Worm (Caenorhabditis elegans) whole organism, L4 larva: ENCODE results near the gene fbxa-32.

ENCODE experiments used
- D1046.2 ChIP-seq: fragments of 200-800 bp; sonication (Bioruptor generic); IDR thresholded peaks from 2 replicates; pipeline ENCODE4 v1.3.6; 2022; ENCODE audit warnings: missing genetic modification characterization, missing compliant biosample characterization
- F26F4.8 ChIP-seq: fragments of 200-800 bp; sonication (Bioruptor generic); conservative IDR thresholded peaks from 2 replicates; pipeline ENCODE4 v1.3.6; 2022; ENCODE audit warnings: missing genetic modification characterization, missing compliant biosample characterization
- F37D6.2 ChIP-seq: sonication (generic microtip); optimal IDR thresholded peaks from 2 replicates; lab custom pipeline; 2016; ENCODE audit warnings: mild to moderate bottlenecking, missing genetic modification characterization, missing compliant biosample characterization
- F44E2.7 ChIP-seq: fragments of 200-800 bp; sonication (Bioruptor generic); IDR thresholded peaks from 2 replicates; pipeline ENCODE4 v2.1.2; 2022; ENCODE audit warnings: missing genetic modification characterization, missing compliant biosample characterization
- ZK337.2 ChIP-seq: fragments of 200-800 bp; sonication (Bioruptor generic); IDR thresholded peaks from 2 replicates; pipeline ENCODE4 v1.3.6; 2022; ENCODE audit warnings: missing genetic modification reagents, missing genetic modification characterization, missing compliant biosample characterization
- ZK546.5 ChIP-seq, 2 experiments: sonication (generic microtip); optimal IDR thresholded peaks; 2 replicates each; lab custom pipeline; 2017; ENCODE audit warnings: missing biosample characterization in 2 of 2, missing genetic modification characterization in 2 of 2
- aha-1 ChIP-seq: fragments of 150-350 bp; peaks from one replicate; lab custom pipeline; 2014; ENCODE audit warnings: missing biosample characterization, missing genetic modification characterization
- ama-1 ChIP-seq: fragments of 150-350 bp; optimal IDR thresholded peaks from 2 replicates; lab custom pipeline; 2014; ENCODE audit warnings: inconsistent platforms, mixed read lengths
- attf-4 ChIP-seq: sonication (generic microtip); optimal IDR thresholded peaks from 3 replicates; lab custom pipeline; 2017; ENCODE audit warnings: missing biosample characterization, missing genetic modification characterization
- ceh-82 ChIP-seq: sonication (generic microtip); optimal IDR thresholded peaks from 2 replicates; lab custom pipeline; 2017; ENCODE audit warnings: missing biosample characterization, missing genetic modification characterization
- daf-16 ChIP-seq, 3 experiments: sonication (generic microtip); optimal IDR thresholded peaks; 2 replicates each; lab custom pipeline; 2016 to 2017; ENCODE audit warnings: missing genetic modification characterization in 3 of 3, missing genetic modification reagents in 3 of 3, mild to moderate bottlenecking in 2 of 3, missing compliant biosample characterization in 2 of 3, missing biosample characterization in 1 of 3, moderate library complexity in 1 of 3
- daf-19 ChIP-seq: fragments of 200-800 bp; sonication (Bioruptor generic); conservative IDR thresholded peaks from 2 replicates; pipeline ENCODE4 v1.3.6; 2022; ENCODE audit warnings: missing genetic modification characterization, missing compliant biosample characterization
- dmd-6 ChIP-seq: fragments of 200-800 bp; sonication (Bioruptor generic); IDR thresholded peaks from 2 replicates; pipeline ENCODE4 v1.3.6; 2022; ENCODE audit warnings: missing genetic modification reagents, missing genetic modification characterization, missing compliant biosample characterization
- duxl-1 ChIP-seq: sonication (generic microtip); optimal IDR thresholded peaks from 2 replicates; lab custom pipeline; 2016; ENCODE audit warnings: mild to moderate bottlenecking, missing genetic modification characterization, moderate library complexity, missing compliant biosample characterization; ENCODE audit not compliant: poor library complexity
- dve-1 ChIP-seq: sonication (generic microtip); optimal IDR thresholded peaks from 2 replicates; lab custom pipeline; 2017; ENCODE audit warnings: antibody characterized with exemption, mild to moderate bottlenecking, missing genetic modification characterization, missing compliant biosample characterization; ENCODE audit not compliant: insufficient read depth
- egl-27 ChIP-seq: sonication (generic microtip); optimal IDR thresholded peaks from 3 replicates; lab custom pipeline; 2017; ENCODE audit warnings: missing biosample characterization, missing genetic modification reagents, missing genetic modification characterization
- hlh-11 ChIP-seq: fragments of 200-800 bp; sonication (Bioruptor generic); optimal IDR thresholded peaks from 2 replicates; lab custom pipeline; 2018; ENCODE audit warnings: mild to moderate bottlenecking, missing genetic modification characterization, missing compliant biosample characterization
- lin-38 ChIP-seq: fragments of 200-800 bp; sonication (Bioruptor generic); IDR thresholded peaks from 2 replicates; pipeline ENCODE4 v1.3.6; 2022; ENCODE audit warnings: missing genetic modification reagents, missing genetic modification characterization, missing compliant biosample characterization
- lin-39 ChIP-seq: fragments of 150-350 bp; optimal IDR thresholded peaks from 2 replicates; lab custom pipeline; 2014; ENCODE audit warnings: missing biosample characterization, missing genetic modification reagents, missing genetic modification characterization
- madf-5 ChIP-seq, 2 experiments: fragments of 200-800 bp; sonication (Bioruptor generic); IDR thresholded peaks; 2 replicates each; pipeline ENCODE4 v1.3.6; 2022; ENCODE audit warnings: missing compliant biosample characterization in 2 of 2, missing genetic modification characterization in 2 of 2
- madf-9 ChIP-seq: fragments of 200-800 bp; sonication (Bioruptor generic); conservative IDR thresholded peaks from 2 replicates; pipeline ENCODE4 v1.3.6; 2022; ENCODE audit warnings: missing genetic modification reagents, missing genetic modification characterization, missing compliant biosample characterization
- mdl-1 ChIP-seq, 2 experiments: fragments of 150-350 bp in 1 of 2; sonication (generic microtip) in 1 of 2; optimal IDR thresholded peaks; 2 replicates each; lab custom pipeline; 2014 to 2017; ENCODE audit warnings: missing biosample characterization in 2 of 2, missing genetic modification characterization in 2 of 2
- nhr-102 ChIP-seq: sonication (generic microtip); optimal IDR thresholded peaks from 2 replicates; lab custom pipeline; 2016; ENCODE audit warnings: mild to moderate bottlenecking, missing genetic modification characterization, moderate library complexity, missing compliant biosample characterization
- nhr-25 ChIP-seq: sonication (generic microtip); optimal IDR thresholded peaks from 2 replicates; lab custom pipeline; 2017; ENCODE audit warnings: missing genetic modification characterization, mild to moderate bottlenecking, missing compliant biosample characterization, antibody characterized with exemption, moderate library complexity, borderline replicate concordance; ENCODE audit not compliant: insufficient read depth
- nhr-28 ChIP-seq: fragments of 150-350 bp; optimal IDR thresholded peaks from 2 replicates; lab custom pipeline; 2014; ENCODE audit warnings: missing biosample characterization, missing genetic modification characterization
- nhr-77 ChIP-seq: fragments of 150-350 bp; optimal IDR thresholded peaks from 2 replicates; lab custom pipeline; 2014; ENCODE audit warnings: missing biosample characterization, missing genetic modification characterization
- pqm-1 ChIP-seq: sonication (generic microtip); optimal IDR thresholded peaks from 2 replicates; lab custom pipeline; 2017; ENCODE audit warnings: missing biosample characterization, missing genetic modification characterization
- saeg-2 ChIP-seq: fragments of 200-800 bp; sonication (Bioruptor generic); IDR thresholded peaks from 2 replicates; pipeline ENCODE4 v1.3.6; 2022; ENCODE audit warnings: missing genetic modification reagents, missing genetic modification characterization, missing compliant biosample characterization
- sdz-12 ChIP-seq: fragments of 200-800 bp; sonication (Bioruptor generic); optimal IDR thresholded peaks from 2 replicates; lab custom pipeline; 2018; ENCODE audit warnings: mild to moderate bottlenecking, missing genetic modification characterization, missing compliant biosample characterization
- spr-1 ChIP-seq: sonication (generic microtip); optimal IDR thresholded peaks from 2 replicates; lab custom pipeline; 2016; ENCODE audit warnings: mild to moderate bottlenecking, missing genetic modification characterization, missing compliant biosample characterization
- tag-97 ChIP-seq: fragments of 200-800 bp; sonication (Bioruptor generic); IDR thresholded peaks from 2 replicates; pipeline ENCODE4 v1.3.6; 2022; ENCODE audit warnings: missing genetic modification characterization, missing compliant biosample characterization
- unc-39 ChIP-seq: sonication (generic microtip); optimal IDR thresholded peaks from 2 replicates; lab custom pipeline; 2017; ENCODE audit warnings: missing biosample characterization, missing genetic modification characterization
- unc-62 ChIP-seq, 3 experiments: fragments of 150-350 bp in 1 of 3; sonication (generic microtip); optimal IDR thresholded peaks in 2 of 3; peaks in 1 of 3; 1 replicate in 1 of 3; 2 replicates in 2 of 3; lab custom pipeline; 2014 to 2017; ENCODE audit warnings: missing biosample characterization in 3 of 3, missing genetic modification characterization in 3 of 3, missing genetic modification reagents in 3 of 3, missing genotype in 1 of 3
- zip-2 ChIP-seq: fragments of 150-350 bp; optimal IDR thresholded peaks from 2 replicates; lab custom pipeline; 2014; ENCODE audit warnings: missing biosample characterization, missing genetic modification characterization
- ztf-7 ChIP-seq: fragments of 150-350 bp; optimal IDR thresholded peaks from 2 replicates; lab custom pipeline; 2014; ENCODE audit warnings: missing biosample characterization, missing genetic modification characterization

fbxa-32 gene

DNA sequence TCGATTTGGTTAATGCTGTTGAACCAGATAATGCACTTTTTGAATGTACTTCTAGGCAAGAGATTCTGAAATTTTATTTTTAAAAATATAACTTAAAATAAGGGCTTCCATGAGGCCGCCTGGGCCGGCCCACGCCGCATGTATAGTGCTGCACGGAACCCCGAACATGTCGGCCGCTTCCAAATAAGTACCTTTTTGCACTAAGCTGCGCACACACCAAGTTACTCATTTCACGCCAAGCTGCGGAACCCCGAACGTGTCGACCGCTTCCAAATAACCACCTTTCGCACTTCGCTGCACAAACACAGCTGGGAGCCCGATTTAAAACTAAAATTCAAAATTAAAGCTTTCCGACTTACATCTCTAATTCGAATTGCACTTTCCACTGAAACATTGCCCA lies 42.3 kb upstream of the fbxa-32 start:
- no peak for TF ChIP-seq egl-27 (tag; lab: Kevin White, UChicago)
- TF ChIP-seq tag-97, result no peak
- TF ChIP-seq spr-1 (tag; lab: Kevin White, UChicago), result no peak
- TF ChIP-seq nhr-77 (tag; lab: Kevin White, UChicago), result no peak
- no peak for TF ChIP-seq ama-1 (lab: Kevin White, UChicago)
- TF ChIP-seq lin-38, result no peak
- TF ChIP-seq unc-39 (tag; lab: Kevin White, UChicago), result no peak
- TF ChIP-seq ceh-82 (tag; lab: Kevin White, UChicago), result no peak
- no peak for TF ChIP-seq F44E2.7 (GFP tag; lab: Robert Waterston, UW)
- no peak for TF ChIP-seq duxl-1 (tag; lab: Kevin White, UChicago)
- no peak for TF ChIP-seq F37D6.2 (tag; lab: Kevin White, UChicago)
- TF ChIP-seq, all 104 proteins: peak for 0

DNA sequence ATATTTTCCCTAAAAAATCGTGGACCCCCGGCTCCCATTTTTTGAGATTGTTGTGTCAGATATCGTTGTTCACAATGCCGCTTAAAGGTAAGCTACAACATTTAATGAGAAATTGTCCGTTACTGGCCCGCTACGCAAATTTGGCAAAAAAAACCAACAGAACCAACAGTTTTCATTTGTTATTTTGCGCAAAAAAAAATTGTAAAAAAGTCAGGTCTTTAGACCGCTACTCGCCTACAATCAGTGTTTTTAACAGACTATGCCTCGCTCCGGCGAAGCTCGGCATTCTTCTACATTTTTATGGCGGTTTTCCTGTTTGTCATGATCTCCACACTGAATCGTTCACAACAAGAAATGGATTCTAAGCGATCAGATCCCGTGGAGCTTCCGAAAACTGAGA lies 39.8 kb upstream of the fbxa-32 start, which contains the start of gene Y82E9BL.12:
Y82E9BL.12 (plus strand) TSS at position 301 of the 400 bp plus-strand sequence.
- TF ChIP-seq mdl-1 (tag; optimal IDR thresholded peaks at IDR 0.05; lab: Kevin White, UChicago) (no peak), pqm-1 (tag; lab: Kevin White, UChicago) (no peak)

DNA sequence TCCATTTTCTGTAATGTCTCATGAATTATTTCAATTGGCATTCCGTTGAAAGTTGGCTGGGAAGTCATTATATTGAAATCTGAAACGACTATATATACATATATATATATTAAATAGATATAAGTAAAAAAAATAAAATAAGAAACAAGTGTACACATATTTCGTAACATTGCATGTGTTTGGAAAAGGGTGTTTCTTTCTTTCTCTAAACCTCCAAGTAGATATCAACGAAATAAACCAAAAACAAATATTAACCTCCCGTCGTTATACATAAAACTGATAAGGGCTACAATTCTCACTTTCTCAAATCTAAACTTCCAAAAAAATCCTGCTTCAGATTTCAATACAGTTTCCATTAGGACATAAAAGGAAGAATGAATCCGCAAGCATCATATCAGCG lies 39.2 kb upstream of the fbxa-32 start, which contains the start of gene fbxa-79:
fbxa-79 (minus strand) TSS at position 86 of the 400 bp plus-strand sequence.
- TF ChIP-seq unc-62 (GFP tag; optimal IDR thresholded peaks at IDR 0.05 in 1 of 2; lab: Kevin White, UChicago) (peak in 1 of 2 experiments; percentile 25), unc-62 (tag; optimal IDR thresholded peaks at IDR 0.05; lab: Kevin White, UChicago) (no peak), nhr-28 (tag; lab: Kevin White, UChicago) (peak; percentile 78), ztf-7 (tag; lab: Kevin White, UChicago) (peak; percentile 66), saeg-2 (no peak), aha-1 (tag; lab: Kevin White, UChicago) (peak; percentile 1), ceh-82 (tag; lab: Kevin White, UChicago) (no peak), ZK546.5 (tag; optimal IDR thresholded peaks at IDR 0.05; lab: Kevin White, UChicago) (no peak), daf-16 (GFP tag; optimal IDR thresholded peaks at IDR 0.05; lab: Kevin White, UChicago) (no peak), daf-16 (tag; optimal IDR thresholded peaks at IDR 0.05; lab: Kevin White, UChicago) (peak; percentile 71), dmd-6 (peak; percentile 22; the same call in 1 of the 2 replicates), hlh-11 (tag; lab: Kevin White, UChicago) (peak; percentile 31), madf-9 (GFP tag; lab: Robert Waterston, UW) (no peak), zip-2 (tag; lab: Kevin White, UChicago) (peak; percentile 91), dve-1 (tag; lab: Kevin White, UChicago) (peak; percentile 38), pqm-1 (tag; lab: Kevin White, UChicago) (peak; percentile 86), nhr-102 (tag; lab: Kevin White, UChicago) (no peak)

DNA sequence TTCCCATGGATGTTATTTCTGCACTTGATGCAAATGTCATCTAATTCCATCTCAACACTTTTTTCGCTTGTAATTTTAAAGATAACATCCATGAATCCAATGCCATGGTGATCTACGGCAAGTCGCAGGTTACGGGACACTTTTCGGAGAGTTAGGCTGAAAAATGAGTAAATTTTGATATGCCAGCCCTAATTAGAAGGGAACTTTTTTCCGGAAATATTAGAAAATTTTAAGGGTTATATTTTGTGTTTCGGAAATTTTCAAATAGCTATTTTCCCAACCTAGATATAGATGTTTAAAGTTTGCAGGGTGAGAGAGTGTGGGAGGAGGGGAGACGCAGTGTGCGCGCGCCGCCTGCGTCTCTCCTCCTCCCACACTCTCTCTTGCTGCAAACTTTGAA lies 38.3 kb upstream of the fbxa-32 start:
- TF ChIP-seq aha-1 (tag; lab: Kevin White, UChicago) (peak; percentile 23), unc-62 (GFP tag; optimal IDR thresholded peaks at IDR 0.05 in 1 of 2; lab: Kevin White, UChicago) (peak in 1 of 2 experiments; percentile 77), unc-62 (tag; optimal IDR thresholded peaks at IDR 0.05; lab: Kevin White, UChicago) (no peak), madf-5 (GFP tag; IDR thresholded peaks at IDR 0.05; lab: Robert Waterston, UW) (no peak)

DNA sequence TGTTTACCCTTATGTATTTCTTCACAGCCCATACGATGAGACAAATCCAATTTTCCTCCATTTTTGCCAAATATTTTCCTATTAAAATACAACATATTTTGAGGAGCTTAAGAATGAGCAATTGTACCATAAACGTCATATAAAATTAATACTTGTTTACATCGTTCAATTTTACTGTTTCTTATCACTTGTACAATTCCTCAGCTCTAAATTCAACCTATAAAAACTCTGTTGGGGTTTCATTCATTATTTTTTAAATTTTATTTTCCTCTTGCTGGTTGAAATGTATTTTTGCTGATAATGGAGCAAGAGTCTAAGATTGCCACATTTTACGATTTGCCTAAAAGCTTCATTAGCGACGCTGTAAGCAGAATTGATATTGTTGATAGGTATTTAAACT lies 34.4 kb upstream of the fbxa-32 start, which contains the start of gene fbxa-75:
fbxa-75 (plus strand) TSS at position 301 of the 400 bp plus-strand sequence.
- TF ChIP-seq unc-62 (GFP tag; optimal IDR thresholded peaks at IDR 0.05 in 1 of 2; lab: Kevin White, UChicago) (peak in 1 of 2 experiments; percentile 16), unc-62 (tag; optimal IDR thresholded peaks at IDR 0.05; lab: Kevin White, UChicago) (no peak), daf-19 (no peak)
- TF ChIP-seq, all 104 proteins: peak for 1

DNA sequence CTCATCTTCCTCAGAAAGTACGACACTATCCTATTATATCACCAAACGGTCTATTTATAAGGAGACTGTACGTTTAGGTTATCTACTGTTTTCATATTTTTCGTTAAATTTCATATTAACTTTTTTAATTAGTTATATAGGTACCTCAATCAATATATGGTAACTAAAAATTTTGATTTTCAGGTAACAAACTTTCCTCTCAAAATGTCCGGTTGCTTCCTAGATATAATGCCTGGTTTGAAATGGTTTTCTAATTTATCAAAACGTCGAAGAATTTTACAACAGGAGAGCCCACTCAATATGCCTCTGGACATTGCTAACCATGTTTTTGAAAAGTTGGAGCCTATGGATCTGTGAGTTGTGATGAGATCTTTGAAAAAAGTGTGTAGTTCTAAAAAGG lies 28.5 kb upstream of the fbxa-32 start, which contains the start of gene fbxa-28:
fbxa-28 (plus strand) TSS at position 301 of the 400 bp plus-strand sequence.
- TF ChIP-seq F26F4.8 (GFP tag; lab: Robert Waterston, UW) (no peak), sdz-12 (GFP tag; lab: Kevin White, UChicago) (no peak), lin-39 (tag; lab: Kevin White, UChicago) (no peak), ZK337.2 (no peak), D1046.2 (GFP tag; lab: Robert Waterston, UW) (no peak), ZK546.5 (tag; optimal IDR thresholded peaks at IDR 0.05; lab: Kevin White, UChicago) (no peak), attf-4 (no peak), nhr-25 (no peak)
- TF ChIP-seq, all 104 proteins: peak for 0
